Fruit fly (Drosophila melanogaster) whole organism, prepupa: ENCODE results near the gene Nlp.

Experiments used
- Blimp-1 ChIP-seq: fragments of 200-800 bp; sonication (Bioruptor generic); optimal IDR thresholded peaks from 3 replicates; lab custom pipeline; 2017; ENCODE audit warnings: missing biosample characterization, missing genetic modification characterization, mild to moderate bottlenecking, moderate library complexity, missing genetic modification reagents
- CG11294 ChIP-seq: fragments of 200-800 bp; sonication (Bioruptor generic); IDR thresholded peaks from 2 replicates; pipeline ENCODE4 v1.3.6; 2022; ENCODE audit warnings: missing biosample characterization, missing genetic modification characterization
- CG11902 ChIP-seq: fragments of 200-800 bp; sonication (Bioruptor generic); optimal IDR thresholded peaks from 3 replicates; lab custom pipeline; 2016; ENCODE audit warnings: missing biosample characterization, missing genetic modification characterization
- CG15336 ChIP-seq: fragments of 200-800 bp; sonication (Bioruptor generic); IDR thresholded peaks from 2 replicates; pipeline ENCODE4 v1.3.6; 2022; ENCODE audit warnings: missing biosample characterization, missing genetic modification characterization
- CG1621 ChIP-seq: fragments of 200-800 bp; sonication (Bioruptor generic); optimal IDR thresholded peaks from 3 replicates; lab custom pipeline; 2018; ENCODE audit warnings: missing biosample characterization, mild to moderate bottlenecking, missing genetic modification characterization
- CG31627 ChIP-seq: fragments of 200-800 bp; sonication (Bioruptor generic); optimal IDR thresholded peaks from 3 replicates; lab custom pipeline; 2016; ENCODE audit warnings: missing biosample characterization, missing genetic modification characterization
- CG32006 ChIP-seq: fragments of 200-800 bp; sonication (Bioruptor generic); optimal IDR thresholded peaks from 3 replicates; lab custom pipeline; 2017; ENCODE audit warnings: missing biosample characterization, mild to moderate bottlenecking, missing genetic modification characterization
- CG34406 ChIP-seq: fragments of 200-800 bp; sonication (Bioruptor generic); optimal IDR thresholded peaks from 3 replicates; lab custom pipeline; 2016; ENCODE audit warnings: missing biosample characterization, missing genetic modification characterization
- CG3919 ChIP-seq: fragments of 200-800 bp; sonication (Bioruptor generic); optimal IDR thresholded peaks from 3 replicates; lab custom pipeline; 2016; ENCODE audit warnings: missing biosample characterization, missing genetic modification characterization
- CG6163 ChIP-seq: fragments of 200-800 bp; sonication (Bioruptor generic); IDR thresholded peaks from 3 replicates; pipeline ENCODE4 v1.3.6; 2022; ENCODE audit warnings: missing biosample characterization, missing genetic modification characterization
- CG6276 ChIP-seq: fragments of 200-800 bp; sonication (Bioruptor generic); optimal IDR thresholded peaks from 2 replicates; lab custom pipeline; 2017; ENCODE audit warnings: missing biosample characterization, mild to moderate bottlenecking, missing genetic modification characterization
- CG6808 ChIP-seq: fragments of 200-800 bp; sonication (Bioruptor generic); optimal IDR thresholded peaks from 3 replicates; lab custom pipeline; 2017; ENCODE audit warnings: missing biosample characterization, missing genetic modification characterization, mild to moderate bottlenecking, moderate library complexity, missing genetic modification reagents
- CG6854 ChIP-seq: fragments of 200-800 bp; sonication (Bioruptor generic); optimal IDR thresholded peaks from 2 replicates; lab custom pipeline; 2017; ENCODE audit warnings: missing biosample characterization, mild to moderate bottlenecking, missing genetic modification characterization
- CG8119 ChIP-seq: fragments of 200-800 bp; sonication (Bioruptor generic); IDR thresholded peaks from 3 replicates; pipeline ENCODE4 v1.3.6; 2022; ENCODE audit warnings: missing biosample characterization, missing genetic modification characterization
- CG8319 ChIP-seq: fragments of 200-800 bp; sonication (Bioruptor generic); optimal IDR thresholded peaks from 3 replicates; lab custom pipeline; 2016; ENCODE audit warnings: missing biosample characterization, missing genetic modification characterization
- CG9139 ChIP-seq: fragments of 200-800 bp; sonication (Bioruptor generic); optimal IDR thresholded peaks from 3 replicates; lab custom pipeline; 2017; ENCODE audit warnings: missing biosample characterization, mild to moderate bottlenecking, missing genetic modification characterization
- Eip78C ChIP-seq: fragments of 200-800 bp; sonication (Bioruptor generic); peaks from one replicate; lab custom pipeline; 2016; ENCODE audit warnings: missing biosample characterization, missing genetic modification characterization
- Eip93F ChIP-seq: fragments of 200-800 bp; sonication (Bioruptor generic); optimal IDR thresholded peaks from 2 replicates; lab custom pipeline; 2016; ENCODE audit warnings: missing biosample characterization, mild to moderate bottlenecking, missing genetic modification characterization
- Gug ChIP-seq: fragments of 200-800 bp; sonication (Bioruptor generic); IDR thresholded peaks from 2 replicates; pipeline ENCODE4 v1.3.6; 2022; ENCODE audit warnings: missing biosample characterization, missing genetic modification characterization
- Hr38 ChIP-seq: sonication (Bioruptor generic); optimal IDR thresholded peaks from 2 replicates; lab custom pipeline; 2016; ENCODE audit warnings: missing biosample characterization, missing genetic modification characterization
- Hr39 ChIP-seq: fragments of 200-800 bp; sonication (Bioruptor generic); optimal IDR thresholded peaks from 2 replicates; lab custom pipeline; 2016; ENCODE audit warnings: missing biosample characterization, missing genetic modification characterization
- Hr4 ChIP-seq: fragments of 200-800 bp; sonication (Bioruptor generic); optimal IDR thresholded peaks from 3 replicates; lab custom pipeline; 2016; ENCODE audit warnings: missing biosample characterization, missing genetic modification characterization
- Lpt ChIP-seq: fragments of 200-800 bp; sonication (Bioruptor generic); optimal IDR thresholded peaks from 3 replicates; lab custom pipeline; 2016; ENCODE audit warnings: missing biosample characterization, missing genetic modification characterization
- Met ChIP-seq: fragments of 200-800 bp; sonication (Bioruptor generic); optimal IDR thresholded peaks from 3 replicates; lab custom pipeline; 2016; ENCODE audit warnings: missing biosample characterization, missing genetic modification characterization
- OdsH ChIP-seq: fragments of 200-800 bp; sonication (Bioruptor generic); optimal IDR thresholded peaks from 3 replicates; lab custom pipeline; 2016; ENCODE audit warnings: missing biosample characterization, missing genetic modification characterization
- Smox ChIP-seq: fragments of 200-800 bp; sonication (Bioruptor generic); optimal IDR thresholded peaks from 3 replicates; lab custom pipeline; 2016; ENCODE audit warnings: missing biosample characterization, missing genetic modification characterization
- Sox102F ChIP-seq: fragments of 200-800 bp; sonication (Bioruptor generic); optimal IDR thresholded peaks from 2 replicates; lab custom pipeline; 2016; ENCODE audit warnings: missing biosample characterization, mild to moderate bottlenecking, missing genetic modification characterization
- Sox14 ChIP-seq: fragments of 200-800 bp; sonication (Bioruptor generic); optimal IDR thresholded peaks from 3 replicates; lab custom pipeline; 2016; ENCODE audit warnings: missing biosample characterization, missing genetic modification characterization
- achi ChIP-seq: fragments of 200-800 bp; sonication (Bioruptor generic); optimal IDR thresholded peaks from 3 replicates; lab custom pipeline; 2016; ENCODE audit warnings: missing biosample characterization, missing genetic modification characterization
- acj6 ChIP-seq: fragments of 200-800 bp; sonication (Bioruptor generic); optimal IDR thresholded peaks from 3 replicates; lab custom pipeline; 2016; ENCODE audit warnings: missing biosample characterization, missing genetic modification characterization
- dac ChIP-seq: fragments of 200-800 bp; sonication (Bioruptor generic); optimal IDR thresholded peaks from 2 replicates; lab custom pipeline; 2017; ENCODE audit warnings: missing biosample characterization, mild to moderate bottlenecking, missing genetic modification characterization
- eg ChIP-seq: fragments of 200-800 bp; sonication (Bioruptor generic); IDR thresholded peaks from 3 replicates; pipeline ENCODE4 v1.3.6; 2022; ENCODE audit warnings: missing biosample characterization, missing genetic modification characterization
- fd85E ChIP-seq: fragments of 200-800 bp; sonication (Bioruptor generic); optimal IDR thresholded peaks from 3 replicates; lab custom pipeline; 2016; ENCODE audit warnings: missing biosample characterization, missing genetic modification characterization
- fkh ChIP-seq: fragments of 200-800 bp; sonication (Bioruptor generic); optimal IDR thresholded peaks from 3 replicates; lab custom pipeline; 2017; ENCODE audit warnings: missing biosample characterization, mild to moderate bottlenecking, missing genetic modification characterization, moderate library complexity
- net ChIP-seq: fragments of 200-800 bp; sonication (Bioruptor generic); optimal IDR thresholded peaks from 3 replicates; lab custom pipeline; 2016; ENCODE audit warnings: missing biosample characterization, missing genetic modification characterization
- pdm3 ChIP-seq: fragments of 200-800 bp; sonication (Bioruptor generic); optimal IDR thresholded peaks from 3 replicates; lab custom pipeline; 2016; ENCODE audit warnings: missing biosample characterization, missing genetic modification characterization
- salr ChIP-seq, 2 experiments: fragments of 200-800 bp; sonication (Bioruptor generic); optimal IDR thresholded peaks; 3 replicates each; lab custom pipeline; 2016 to 2018; ENCODE audit warnings: missing biosample characterization in 2 of 2, missing genetic modification characterization in 2 of 2, mild to moderate bottlenecking in 1 of 2
- ss ChIP-seq, 2 experiments: fragments of 200-800 bp; sonication (Bioruptor generic); optimal IDR thresholded peaks; 2 replicates in 1 of 2; 3 replicates in 1 of 2; lab custom pipeline; 2017 to 2018; ENCODE audit warnings: mild to moderate bottlenecking in 2 of 2, missing biosample characterization in 2 of 2, missing genetic modification characterization in 2 of 2, moderate library complexity in 1 of 2
- svp ChIP-seq: fragments of 200-800 bp; sonication (Bioruptor generic); peaks from one replicate; lab custom pipeline; 2016; ENCODE audit warnings: missing biosample characterization, missing genetic modification characterization
- topi ChIP-seq: fragments of 200-800 bp; sonication (Bioruptor generic); optimal IDR thresholded peaks from 3 replicates; lab custom pipeline; 2016; ENCODE audit warnings: missing biosample characterization, missing genetic modification characterization
- vri ChIP-seq: fragments of 200-800 bp; sonication (Bioruptor generic); optimal IDR thresholded peaks from 3 replicates; lab custom pipeline; 2016; ENCODE audit warnings: missing biosample characterization, mild to moderate bottlenecking, missing genetic modification characterization

Nlp gene

DNA sequence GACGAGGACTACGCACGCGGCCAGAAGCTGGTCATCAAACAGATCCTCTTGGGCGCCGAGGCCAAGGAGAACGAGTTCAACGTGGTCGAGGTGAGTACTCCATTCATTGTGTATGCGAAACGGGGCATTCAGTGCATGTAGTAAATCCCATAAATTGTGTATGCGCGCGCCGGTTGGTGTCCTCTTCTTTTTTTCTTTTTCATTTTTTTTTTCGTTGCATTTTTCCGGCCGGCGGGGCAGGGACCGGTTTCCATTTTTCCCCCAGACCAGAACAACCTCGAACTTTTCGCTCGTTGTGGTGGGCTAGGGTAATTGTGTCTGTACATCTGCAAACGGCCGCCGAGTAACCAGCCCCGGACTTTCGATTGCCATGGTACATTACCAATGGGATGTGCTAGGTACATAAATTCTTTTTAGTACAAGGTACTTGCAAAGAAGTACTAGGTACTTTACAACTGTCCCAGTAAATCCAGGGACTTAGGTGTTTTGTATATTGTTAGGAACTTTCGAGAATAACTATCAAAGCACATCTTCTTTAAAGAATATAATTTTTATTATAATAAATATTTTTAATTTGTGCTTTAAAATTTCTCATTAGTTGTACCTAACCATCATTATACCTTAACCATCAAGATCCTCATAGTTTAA lies 871 bp downstream of the Nlp start (continued):
- TF ChIP-seq ss (GFP tag; optimal IDR thresholded peaks at IDR 0.05; lab: Kevin White, UChicago), result peak; percentile 81 to 85
- TF ChIP-seq Lpt, result peak; percentile 63
- TF ChIP-seq Blimp-1 (GFP tag; lab: Kevin White, UChicago), result no peak

DNA sequence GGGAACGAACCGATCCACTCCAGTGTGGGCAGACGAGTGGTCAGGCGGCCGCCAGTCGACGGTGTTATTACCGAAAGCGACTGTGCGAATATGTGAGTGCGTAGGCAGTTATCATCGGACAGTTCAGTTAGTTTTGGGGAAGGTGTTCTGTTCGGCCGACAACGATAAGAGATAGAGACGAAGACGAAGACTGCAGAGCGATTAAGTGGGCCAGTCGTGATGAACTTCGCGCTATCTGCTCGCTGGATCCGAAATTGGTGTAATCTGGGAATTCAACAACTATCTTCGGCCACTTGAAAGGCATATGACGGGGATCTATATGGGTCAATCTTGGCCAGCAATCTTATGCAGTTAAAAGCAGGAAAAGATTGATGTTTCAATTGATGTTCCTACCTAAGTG lies 4.6 kb downstream of the Nlp start, which contains the start of gene CG7912:
CG7912 (minus strand) TSS at position 17 of the 400 bp plus-strand sequence.
- no peak for TF ChIP-seq CG6808
- no peak for TF ChIP-seq topi
- no peak for TF ChIP-seq CG32006 (GFP tag; lab: Kevin White, UChicago)
- TF ChIP-seq CG6163 (GFP tag; lab: Robert Waterston, UW), result no peak

DNA sequence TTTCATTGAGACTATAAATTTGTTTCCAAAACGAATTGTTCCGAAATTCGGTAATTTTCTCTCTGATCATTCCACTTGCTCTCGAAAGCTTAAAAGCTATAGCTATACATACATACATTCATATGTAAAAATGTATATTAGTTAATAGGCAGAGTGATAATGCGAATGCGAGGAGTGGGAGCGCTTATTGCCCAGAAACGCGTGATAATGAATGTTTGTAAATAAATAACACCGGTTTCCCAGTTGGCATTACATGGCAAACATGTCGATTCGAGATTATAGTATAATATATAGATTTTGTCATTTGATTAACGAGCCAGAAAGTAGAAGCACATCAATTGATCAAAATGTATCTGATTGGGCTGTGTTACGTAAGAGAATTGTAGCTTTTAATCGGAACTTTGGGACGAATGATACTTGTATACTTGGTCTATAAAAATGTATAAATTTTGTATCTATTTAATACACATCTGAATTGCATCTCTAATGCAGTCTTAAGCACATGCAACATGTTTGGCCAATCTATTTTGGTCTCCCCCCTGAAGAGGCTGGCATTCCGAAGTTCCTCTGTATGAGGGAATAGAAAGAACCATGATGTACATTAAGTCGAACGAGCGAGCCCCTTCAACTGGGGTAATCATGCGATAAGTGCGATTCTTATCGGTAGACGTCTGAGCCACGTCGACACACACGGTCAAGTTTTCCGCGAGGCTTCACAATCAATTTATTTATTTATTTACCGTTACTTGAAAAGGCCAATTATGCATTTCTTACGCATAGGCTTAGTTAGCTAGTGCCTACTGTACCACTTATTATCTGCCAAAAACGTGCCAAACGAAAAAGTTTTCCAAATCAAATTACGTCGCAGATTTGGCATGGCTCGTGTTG lies 8.3 kb downstream of the Nlp start:
- TF ChIP-seq pdm3 (no peak), CG11902 (GFP tag; lab: Kevin White, UChicago) (no peak), CG6163 (GFP tag; lab: Robert Waterston, UW) (peak; percentile 59), CG9139 (GFP tag; lab: Kevin White, UChicago) (no peak), CG6808 (no peak), ss (GFP tag; optimal IDR thresholded peaks at IDR 0.05; lab: Kevin White, UChicago) (no peak), OdsH (GFP tag; lab: Kevin White, UChicago) (peak; percentile 25), Sox102F (GFP tag; lab: Kevin White, UChicago) (no peak), CG8119 (peak; percentile 46; the same call in 1 of the 3 replicates), Sox14 (GFP tag; lab: Kevin White, UChicago) (peak; percentile 27), CG15336 (GFP tag; lab: Robert Waterston, UW) (peak; percentile 64), Hr4 (peak; percentile 55), Met (GFP tag; lab: Kevin White, UChicago) (no peak), CG11294 (peak; percentile 34; the same call in 1 of the 2 replicates), dac (GFP tag; lab: Kevin White, UChicago) (no peak), Eip93F (GFP tag; lab: Kevin White, UChicago) (no peak), salr (GFP tag; optimal IDR thresholded peaks at IDR 0.05; lab: Kevin White, UChicago) (peak in 1 of 2 experiments; percentile 13), Hr39 (no peak), net (GFP tag; lab: Kevin White, UChicago) (peak; percentile 23), CG1621 (no peak), Hr38 (GFP tag; lab: Kevin White, UChicago) (no peak), CG32006 (GFP tag; lab: Kevin White, UChicago) (peak; percentile 53), CG3919 (GFP tag; lab: Kevin White, UChicago) (no peak), CG8319 (GFP tag; lab: Kevin White, UChicago) (no peak), CG6276 (GFP tag; lab: Kevin White, UChicago) (no peak), CG31627 (GFP tag; lab: Kevin White, UChicago) (peak; percentile 17), CG34406 (no peak), eg (GFP tag; lab: Robert Waterston, UW) (peak; percentile 62), Gug (no peak), CG6854 (GFP tag; lab: Kevin White, UChicago) (no peak), fd85E (GFP tag; lab: Kevin White, UChicago) (no peak), svp (GFP tag; lab: Kevin White, UChicago) (peak; percentile 44), acj6 (GFP tag; lab: Kevin White, UChicago) (no peak), Smox (GFP tag; lab: Kevin White, UChicago) (no peak), fkh (peak; percentile 70), Eip78C (GFP tag; lab: Kevin White, UChicago) (peak; percentile 69), vri (GFP tag; lab: Kevin White, UChicago) (peak; percentile 68), achi (GFP tag; lab: Kevin White, UChicago) (peak; percentile 32)
